Worm (Caenorhabditis elegans) whole organism, late embryonic: ENCODE measurements around the gene srh-131.

ENCODE experiments used
- nhr-11 ChIP-seq: fragments of 150-350 bp; optimal IDR thresholded peaks from 2 replicates; lab custom pipeline; 2014; ENCODE audit warnings: missing biosample characterization, missing genetic modification characterization
- pha-4 ChIP-seq: fragments of 150-350 bp; optimal IDR thresholded peaks from 2 replicates; lab custom pipeline; 2018; ENCODE audit warnings: missing biosample characterization, missing genetic modification reagents, missing genetic modification characterization

- TF ChIP-seq nhr-11 (tag; lab: Kevin White, UChicago) (no peak), pha-4 (tag; lab: Kevin White, UChicago) (no peak)
Observed at ce11 chrV:17009342-17010064, 4.2 kb downstream of the srh-131 start, which contains the start of the genes clc-12 and clec-240.
